Fruit fly (Drosophila melanogaster) whole organism, pupa: ENCODE results near the gene Naa20A.
A peak's percentile ranks its signal among the peaks of the same experiment; 100 is the strongest.

ENCODE experiments used
- CG10348 ChIP-seq: fragments of 200-800 bp; sonication (Bioruptor generic); IDR thresholded peaks from 2 replicates; pipeline ENCODE4 v1.3.6; 2022; ENCODE audit warnings: missing biosample characterization, missing genetic modification characterization
- CG12605 ChIP-seq: fragments of 200-800 bp; sonication (Bioruptor generic); IDR thresholded peaks from 2 replicates; pipeline ENCODE4 v1.3.6; 2022; ENCODE audit warnings: missing biosample characterization, missing genetic modification characterization
- CG13204 ChIP-seq: fragments of 200-800 bp; sonication (Bioruptor generic); optimal IDR thresholded peaks from 2 replicates; lab custom pipeline; 2018; ENCODE audit warnings: missing biosample characterization, mild to moderate bottlenecking, missing genetic modification characterization, moderate library complexity
- CG14655 ChIP-seq: fragments of 200-800 bp; sonication (Bioruptor generic); optimal IDR thresholded peaks from 3 replicates; lab custom pipeline; 2017; ENCODE audit warnings: mild to moderate bottlenecking, missing biosample characterization, missing genetic modification reagents, missing genetic modification characterization
- CG15710 ChIP-seq: fragments of 200-800 bp; sonication (Bioruptor generic); optimal IDR thresholded peaks from 2 replicates; lab custom pipeline; 2018; ENCODE audit warnings: missing biosample characterization, mild to moderate bottlenecking, missing genetic modification characterization, moderate library complexity
- CG17806 ChIP-seq: fragments of 200-800 bp; sonication (Bioruptor generic); optimal IDR thresholded peaks from 2 replicates; lab custom pipeline; 2018; ENCODE audit warnings: missing biosample characterization, mild to moderate bottlenecking, missing genetic modification characterization, moderate library complexity
- CG32121 ChIP-seq: fragments of 200-800 bp; sonication (Bioruptor generic); IDR thresholded peaks from 2 replicates; pipeline ENCODE4 v1.3.6; 2022; ENCODE audit warnings: missing biosample characterization, missing genetic modification characterization
- CG34367 ChIP-seq: fragments of 200-800 bp; sonication (Bioruptor generic); optimal IDR thresholded peaks from 2 replicates; lab custom pipeline; 2018; ENCODE audit warnings: missing biosample characterization, mild to moderate bottlenecking, missing genetic modification characterization
- CG4496 ChIP-seq: fragments of 200-800 bp; sonication (Bioruptor generic); IDR thresholded peaks from 3 replicates; pipeline ENCODE4 v1.3.6; 2022; ENCODE audit warnings: missing biosample characterization, missing genetic modification characterization
- CG8159 ChIP-seq: fragments of 200-800 bp; sonication (Bioruptor generic); optimal IDR thresholded peaks from 3 replicates; lab custom pipeline; 2018; ENCODE audit warnings: missing biosample characterization, mild to moderate bottlenecking, missing genetic modification characterization, moderate library complexity
- CG8301 ChIP-seq: fragments of 200-800 bp; sonication (Bioruptor generic); optimal IDR thresholded peaks from 2 replicates; lab custom pipeline; 2018; ENCODE audit warnings: missing biosample characterization, mild to moderate bottlenecking, missing genetic modification characterization
- CG9948 ChIP-seq: fragments of 200-800 bp; sonication (Bioruptor generic); optimal IDR thresholded peaks from 2 replicates; lab custom pipeline; 2018; ENCODE audit warnings: missing biosample characterization, mild to moderate bottlenecking, missing genetic modification characterization, moderate library complexity
- D1 ChIP-seq: fragments of 200-800 bp; sonication (Bioruptor generic); optimal IDR thresholded peaks from 2 replicates; lab custom pipeline; 2018; ENCODE audit warnings: missing biosample characterization, mild to moderate bottlenecking, missing genetic modification characterization, moderate library complexity
- EcR ChIP-seq: fragments of 200-800 bp; sonication (Bioruptor generic); optimal IDR thresholded peaks from 3 replicates; lab custom pipeline; 2019; ENCODE audit warnings: missing biosample characterization, missing genetic modification characterization, mild to moderate bottlenecking, moderate library complexity, missing genetic modification reagents
- Ets98B ChIP-seq: fragments of 200-800 bp; sonication (Bioruptor generic); IDR thresholded peaks from 2 replicates; pipeline ENCODE4 v1.3.6; 2022; ENCODE audit warnings: missing biosample characterization, missing genetic modification characterization
- Pif1A ChIP-seq: fragments of 200-800 bp; sonication (Bioruptor generic); optimal IDR thresholded peaks from 3 replicates; lab custom pipeline; 2016; ENCODE audit warnings: missing biosample characterization, missing genetic modification characterization
- Pif1B ChIP-seq: fragments of 200-800 bp; sonication (Bioruptor generic); optimal IDR thresholded peaks from 3 replicates; lab custom pipeline; 2016; ENCODE audit warnings: missing biosample characterization, missing genetic modification characterization
- Snoo ChIP-seq: fragments of 200-800 bp; sonication (Bioruptor generic); optimal IDR thresholded peaks from 3 replicates; lab custom pipeline; 2017; ENCODE audit warnings: missing biosample characterization, mild to moderate bottlenecking, missing genetic modification characterization, inconsistent platforms
- fd96Ca ChIP-seq: fragments of 200-800 bp; sonication (Bioruptor generic); IDR thresholded peaks from 3 replicates; pipeline ENCODE4 v1.3.6; 2022; ENCODE audit warnings: missing biosample characterization, missing genetic modification characterization
- gl ChIP-seq: fragments of 200-800 bp; sonication (Bioruptor generic); optimal IDR thresholded peaks from 2 replicates; lab custom pipeline; 2018; ENCODE audit warnings: missing biosample characterization, mild to moderate bottlenecking, missing genetic modification characterization
- rn ChIP-seq: fragments of 200-800 bp; sonication (Bioruptor generic); IDR thresholded peaks from 2 replicates; pipeline ENCODE4 v1.3.6; 2022; ENCODE audit warnings: missing biosample characterization, missing genetic modification characterization

Gene Naa20A

DNA sequence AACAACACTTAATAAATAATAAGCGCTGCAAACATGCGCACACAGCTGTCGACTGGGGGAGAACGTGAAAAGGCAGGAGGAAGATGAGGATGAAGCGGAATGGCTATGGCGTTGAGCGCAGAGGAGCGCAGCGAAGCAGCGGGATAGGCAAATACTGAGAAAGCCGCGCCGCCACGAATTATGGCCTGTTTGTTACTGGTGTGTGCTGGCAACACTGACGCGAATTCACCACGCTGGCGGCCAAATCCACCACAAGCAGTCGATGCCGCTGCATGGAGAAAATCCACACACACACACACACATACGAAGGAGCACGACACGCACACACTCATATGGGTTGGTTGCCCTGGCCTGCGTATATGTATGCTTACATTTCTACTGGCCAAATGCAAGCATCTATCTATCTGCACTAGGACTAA, 14.1 kb upstream of the Naa20A start:
- TF ChIP-seq CG9948 (tag; lab: Kevin White, UChicago): no peak
- TF ChIP-seq rn (GFP tag; lab: Robert Waterston, UW): no peak
- TF ChIP-seq CG10348 (GFP tag; lab: Robert Waterston, UW): no peak
- TF ChIP-seq D1 (tag; lab: Kevin White, UChicago): no peak
- no peak for TF ChIP-seq CG17806 (tag; lab: Kevin White, UChicago)
- no peak for TF ChIP-seq CG14655 (GFP tag; lab: Kevin White, UChicago)
- no peak for TF ChIP-seq gl (tag; lab: Kevin White, UChicago)
- no peak for TF ChIP-seq CG8159 (tag; lab: Kevin White, UChicago)
- TF ChIP-seq fd96Ca (GFP tag; lab: Robert Waterston, UW): peak; percentile 39; the same call in 1 of the 3 replicates
- peak; percentile 49 for TF ChIP-seq EcR
- TF ChIP-seq CG8301 (tag; lab: Kevin White, UChicago): no peak
- no peak for TF ChIP-seq Pif1A (GFP tag; lab: Kevin White, UChicago)
- TF ChIP-seq CG12605 (GFP tag; lab: Robert Waterston, UW): no peak
- peak; percentile 66 for TF ChIP-seq CG13204 (GFP tag; lab: Kevin White, UChicago)
- peak; percentile 3 for TF ChIP-seq Pif1B (GFP tag; lab: Kevin White, UChicago)
- no peak for TF ChIP-seq CG34367 (tag; lab: Kevin White, UChicago)
- no peak for TF ChIP-seq Snoo
- TF ChIP-seq Ets98B: peak; percentile 61
- TF ChIP-seq CG4496 (GFP tag; lab: Robert Waterston, UW): peak; percentile 67; the same call in 2 of the 3 replicates
- no peak for TF ChIP-seq CG15710
- TF ChIP-seq CG32121 (GFP tag; lab: Robert Waterston, UW): no peak
- TF ChIP-seq, all 21 proteins: peak for 6

DNA sequence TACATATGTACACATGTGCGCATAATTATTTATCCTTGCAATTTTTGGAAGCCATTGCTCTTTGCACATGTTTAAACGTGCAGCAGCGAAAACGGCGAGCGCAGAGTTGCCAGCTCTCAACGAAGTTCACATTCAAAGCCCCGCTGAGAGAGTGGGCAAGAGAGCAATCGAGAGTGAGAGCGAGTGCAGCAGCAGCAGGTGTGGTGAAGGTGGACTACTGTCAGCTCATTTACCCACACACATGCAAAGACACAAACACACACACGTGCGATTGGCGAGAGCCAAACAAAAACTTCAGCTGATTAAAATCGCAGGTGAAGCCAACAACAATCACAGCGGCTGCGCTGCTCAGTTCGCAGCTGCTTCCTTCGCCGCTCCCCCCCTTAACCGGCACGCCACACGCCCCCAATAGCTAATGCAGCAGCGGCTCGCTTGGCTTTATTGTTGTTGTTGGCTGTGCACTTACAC, 8.5 kb upstream of the Naa20A start:
- TF ChIP-seq D1 (tag; lab: Kevin White, UChicago): no peak
- peak; percentile 43; the same call in 1 of the 2 replicates for TF ChIP-seq CG32121 (GFP tag; lab: Robert Waterston, UW)
- TF ChIP-seq CG12605 (GFP tag; lab: Robert Waterston, UW): peak; percentile 16; the same call in 1 of the 2 replicates
- TF ChIP-seq CG14655 (GFP tag; lab: Kevin White, UChicago): no peak
- TF ChIP-seq CG8159 (tag; lab: Kevin White, UChicago): no peak
- no peak for TF ChIP-seq rn (GFP tag; lab: Robert Waterston, UW)
- TF ChIP-seq fd96Ca (GFP tag; lab: Robert Waterston, UW): 0 out of 3 replicates have a peak, but pooled peaks have one; percentile 29
- TF ChIP-seq CG34367 (tag; lab: Kevin White, UChicago): no peak
- peak; percentile 79 for TF ChIP-seq EcR
- peak; percentile 67; the same call in 2 of the 3 replicates for TF ChIP-seq CG4496 (GFP tag; lab: Robert Waterston, UW)
- peak; percentile 41; the same call in 1 of the 2 replicates for TF ChIP-seq Ets98B
- peak; percentile 81 for TF ChIP-seq CG13204 (GFP tag; lab: Kevin White, UChicago)
- no peak for TF ChIP-seq Pif1A (GFP tag; lab: Kevin White, UChicago)

DNA sequence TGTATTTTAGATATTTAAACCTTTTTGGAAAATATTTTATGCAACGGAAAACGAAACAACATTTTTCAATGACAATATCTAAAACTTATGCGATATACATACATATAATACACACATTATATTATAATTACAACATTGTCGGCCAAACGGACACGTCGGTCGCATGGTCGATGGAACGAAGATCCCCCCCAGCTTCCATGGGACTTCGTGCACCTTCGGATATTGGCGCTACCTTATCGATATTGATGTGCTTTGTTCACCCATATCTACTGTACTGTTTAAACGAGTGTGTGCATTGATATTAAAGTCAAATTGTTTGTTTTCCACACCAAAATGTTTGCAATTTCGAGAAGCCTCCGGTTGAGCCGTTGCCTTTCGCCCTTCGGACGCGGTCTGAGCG, 2.5 kb upstream of the Naa20A start, which contains the start of gene CG14212:
Gene CG14212, plus strand, starts transcription at position 301 of the 400 bp plus-strand sequence.
- TF ChIP-seq CG8301 (tag; lab: Kevin White, UChicago): no peak
- TF ChIP-seq CG9948 (tag; lab: Kevin White, UChicago): no peak
- no peak for TF ChIP-seq CG32121 (GFP tag; lab: Robert Waterston, UW)

DNA sequence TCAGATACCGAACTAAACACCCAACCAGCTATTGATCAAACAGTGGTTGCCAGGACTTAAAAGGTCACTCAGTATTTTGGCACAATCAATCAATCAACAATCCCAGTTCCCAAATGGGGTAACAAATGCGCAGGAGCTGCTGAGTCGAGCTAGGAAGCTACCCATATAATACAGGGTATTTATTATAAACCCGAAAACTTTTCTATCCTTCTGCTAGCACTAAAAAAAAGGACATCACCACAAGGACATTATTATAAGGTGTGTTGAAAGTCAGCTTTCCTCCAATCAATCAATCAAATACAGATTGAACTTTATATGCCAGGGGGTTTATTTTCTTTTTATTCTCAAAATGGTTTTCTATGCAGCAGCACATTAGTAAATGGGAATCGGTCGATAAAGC, 1.7 kb downstream of the Naa20A start, which contains the start of gene CG14221:
Gene CG14221, minus strand, starts transcription at position 101 of the 400 bp plus-strand sequence.
- TF ChIP-seq CG8301 (tag; lab: Kevin White, UChicago): no peak
- no peak for TF ChIP-seq Snoo
- TF ChIP-seq gl (tag; lab: Kevin White, UChicago): no peak
- TF ChIP-seq, all 21 proteins: peak for 0

DNA sequence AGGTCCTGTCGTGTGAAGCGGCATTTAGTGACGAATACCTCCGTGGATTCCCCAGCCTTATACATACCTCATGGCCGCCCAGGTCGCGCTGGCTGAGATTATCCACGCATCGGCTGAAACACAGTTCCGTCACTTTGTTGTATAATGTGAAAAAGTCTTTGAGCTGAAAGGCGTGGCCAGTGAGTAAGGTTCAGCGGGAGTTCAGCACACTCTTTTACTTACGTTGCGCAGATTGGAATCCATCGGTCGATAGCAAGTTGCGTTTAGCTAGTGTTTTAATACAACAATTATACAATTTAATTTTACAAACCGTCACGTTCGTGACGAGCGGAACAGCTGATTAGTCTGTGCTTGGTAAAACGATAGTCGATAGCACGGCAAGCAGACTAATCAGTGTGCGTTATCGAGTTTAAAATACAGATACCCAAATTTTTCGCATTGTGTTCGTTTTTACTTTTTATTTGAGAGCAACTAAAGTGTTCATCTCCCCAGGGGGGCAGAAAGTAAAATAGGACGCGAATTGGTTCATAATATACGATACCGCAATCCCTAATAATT, 4.6 kb downstream of the Naa20A start, which contains the start of the genes Pstk and Tim9b:
Gene Pstk, minus strand, starts transcription at position 355 of the 558 bp plus-strand sequence.
Gene Tim9b, minus strand, starts transcription at position 355 of the 558 bp plus-strand sequence.
- TF ChIP-seq Snoo (no peak), Ets98B (no peak), Pif1B (GFP tag; lab: Kevin White, UChicago) (no peak), CG9948 (tag; lab: Kevin White, UChicago) (no peak), rn (GFP tag; lab: Robert Waterston, UW) (no peak), CG17806 (tag; lab: Kevin White, UChicago) (no peak), D1 (tag; lab: Kevin White, UChicago) (no peak), CG4496 (GFP tag; lab: Robert Waterston, UW) (no peak), CG32121 (GFP tag; lab: Robert Waterston, UW) (no peak), CG12605 (GFP tag; lab: Robert Waterston, UW) (no peak), Pif1A (GFP tag; lab: Kevin White, UChicago) (no peak), CG13204 (GFP tag; lab: Kevin White, UChicago) (no peak), CG10348 (GFP tag; lab: Robert Waterston, UW) (no peak), CG34367 (tag; lab: Kevin White, UChicago) (no peak), CG8301 (tag; lab: Kevin White, UChicago) (no peak)
